Fruit fly (Drosophila melanogaster) whole organism, embryonic: Measurements from ENCODE around the gene scrib.

Experiments used
- Atf6 ChIP-seq: fragments of 200-800 bp; sonication (Bioruptor generic); IDR thresholded peaks from 2 replicates; pipeline ENCODE4 v1.3.6; 2022; ENCODE audit warnings: missing biosample characterization, missing genetic modification characterization
- Awh ChIP-seq: fragments of 200-800 bp; sonication (Bioruptor generic); IDR thresholded peaks from 2 replicates; pipeline ENCODE4, ENCODE4 v1.3.6; 2022; ENCODE audit warnings: missing biosample characterization, missing genetic modification characterization
- C15 ChIP-seq: fragments of 200-800 bp; sonication (Bioruptor generic); IDR thresholded peaks from 3 replicates; pipeline ENCODE4 v1.3.6; 2022; ENCODE audit warnings: missing biosample characterization, missing genetic modification characterization
- CG10274 ChIP-seq: fragments of 200-800 bp; sonication (Bioruptor generic); optimal IDR thresholded peaks from 3 replicates; lab custom pipeline; 2017; ENCODE audit warnings: missing biosample characterization, mild to moderate bottlenecking, missing genetic modification characterization
- CG10565 ChIP-seq: fragments of 200-800 bp; sonication (Bioruptor generic); optimal IDR thresholded peaks from 3 replicates; lab custom pipeline; 2016; ENCODE audit warnings: missing biosample characterization, mild to moderate bottlenecking, missing genetic modification characterization
- CG12769 ChIP-seq: fragments of 200-800 bp; sonication (Bioruptor generic); optimal IDR thresholded peaks from 2 replicates; lab custom pipeline; 2019; ENCODE audit warnings: missing biosample characterization, mild to moderate bottlenecking, missing genetic modification characterization, moderate library complexity
- CG15514 ChIP-seq: fragments of 200-800 bp; sonication (Bioruptor generic); optimal IDR thresholded peaks from 3 replicates; lab custom pipeline; 2017; ENCODE audit warnings: missing biosample characterization, missing genetic modification characterization, mild to moderate bottlenecking, moderate library complexity, missing genetic modification reagents
- CG15601 ChIP-seq: fragments of 200-800 bp; sonication (Bioruptor generic); optimal IDR thresholded peaks from 3 replicates; lab custom pipeline; 2019; ENCODE audit warnings: missing biosample characterization, mild to moderate bottlenecking, missing genetic modification characterization, moderate library complexity
- CG17359 ChIP-seq: fragments of 200-800 bp; sonication (Bioruptor generic); optimal IDR thresholded peaks from 3 replicates; lab custom pipeline; 2018; ENCODE audit warnings: missing biosample characterization, mild to moderate bottlenecking, missing genetic modification characterization, moderate library complexity
- CG17361 ChIP-seq: fragments of 200-800 bp; sonication (Bioruptor generic); IDR thresholded peaks from 3 replicates; pipeline ENCODE4 v1.3.6; 2022; ENCODE audit warnings: missing biosample characterization, missing genetic modification characterization
- CG30431 ChIP-seq: fragments of 200-800 bp; sonication (Bioruptor generic); optimal IDR thresholded peaks from 2 replicates; lab custom pipeline; 2017; ENCODE audit warnings: missing biosample characterization, missing genetic modification characterization
- CG34224 ChIP-seq: fragments of 200-800 bp; sonication (Bioruptor generic); IDR thresholded peaks from 3 replicates; pipeline ENCODE4 v1.3.6; 2022; ENCODE audit warnings: missing biosample characterization, missing genetic modification characterization; ENCODE audit not compliant: partially characterized antibody
- CG4328 ChIP-seq: fragments of 200-800 bp; sonication (Bioruptor generic); optimal IDR thresholded peaks from 3 replicates; lab custom pipeline; 2017; ENCODE audit warnings: missing biosample characterization, missing genetic modification reagents, missing genetic modification characterization
- CG4360 ChIP-seq: fragments of 200-800 bp; sonication (Bioruptor generic); IDR thresholded peaks from 2 replicates; pipeline ENCODE4 v1.3.6; 2022; ENCODE audit warnings: missing biosample characterization, missing genetic modification characterization
- CG4820 ChIP-seq: fragments of 200-800 bp; sonication (Bioruptor generic); optimal IDR thresholded peaks from 3 replicates; lab custom pipeline; 2016; ENCODE audit warnings: missing biosample characterization, missing genetic modification characterization
- CG6689 ChIP-seq: fragments of 200-800 bp; sonication (Bioruptor generic); IDR thresholded peaks from 2 replicates; pipeline ENCODE4 v1.3.6; 2022; ENCODE audit warnings: missing biosample characterization, missing genetic modification characterization
- CG8924 ChIP-seq: fragments of 200-800 bp; optimal IDR thresholded peaks from 3 replicates; lab custom pipeline; 2019; ENCODE audit warnings: missing biosample characterization, mild to moderate bottlenecking, missing genetic modification characterization, moderate library complexity
- CG9437 ChIP-seq: fragments of 200-800 bp; sonication (Bioruptor generic); optimal IDR thresholded peaks from 2 replicates; lab custom pipeline; 2018; ENCODE audit warnings: missing biosample characterization, mild to moderate bottlenecking, missing genetic modification characterization
- CHES-1-like ChIP-seq: fragments of 200-800 bp; sonication (Bioruptor generic); optimal IDR thresholded peaks from 2 replicates; lab custom pipeline; 2016; ENCODE audit warnings: missing biosample characterization, missing genetic modification characterization
- Drgx ChIP-seq: fragments of 200-800 bp; sonication (Bioruptor generic); IDR thresholded peaks from 2 replicates; pipeline ENCODE4 v1.3.6; 2022; ENCODE audit warnings: missing biosample characterization, missing genetic modification characterization
- Hr51 ChIP-seq, 2 experiments: fragments of 200-800 bp; sonication (Bioruptor generic); optimal IDR thresholded peaks; 2 replicates in 1 of 2; 3 replicates in 1 of 2; lab custom pipeline; 2016 to 2018; ENCODE audit warnings: missing biosample characterization in 2 of 2, missing genetic modification characterization in 2 of 2, mild to moderate bottlenecking in 1 of 2, moderate library complexity in 1 of 2
- Lpt ChIP-seq: fragments of >200 bp; optimal IDR thresholded peaks from 2 replicates; lab custom pipeline; 2018; ENCODE audit warnings: missing biosample characterization, missing genetic modification characterization
- Mad ChIP-seq: fragments of 200-800 bp; sonication (Bioruptor generic); optimal IDR thresholded peaks from 2 replicates; lab custom pipeline; 2016; ENCODE audit warnings: missing biosample characterization, missing genetic modification characterization
- Optix ChIP-seq: fragments of 200-800 bp; sonication (Bioruptor generic); IDR thresholded peaks from 3 replicates; pipeline ENCODE4 v1.3.6; 2022; ENCODE audit warnings: missing biosample characterization, missing genetic modification characterization
- Ptx1 ChIP-seq: fragments of 200-800 bp; sonication (Bioruptor generic); IDR thresholded peaks from 2 replicates; pipeline ENCODE4 v1.3.6; 2022; ENCODE audit warnings: missing biosample characterization, missing genetic modification characterization
- Sox102F ChIP-seq: fragments of 200-800 bp; sonication (Bioruptor generic); optimal IDR thresholded peaks from 2 replicates; lab custom pipeline; 2018; ENCODE audit warnings: missing biosample characterization, mild to moderate bottlenecking, missing genetic modification characterization, moderate library complexity
- Xrp1 ChIP-seq: fragments of 200-800 bp; sonication (Bioruptor generic); IDR thresholded peaks from 2 replicates; pipeline ENCODE4 v1.3.6; 2022; ENCODE audit warnings: missing biosample characterization, missing genetic modification characterization
- ac ChIP-seq: fragments of 200-800 bp; sonication (Bioruptor generic); optimal IDR thresholded peaks from 3 replicates; lab custom pipeline; 2017; ENCODE audit warnings: missing biosample characterization, mild to moderate bottlenecking, missing genetic modification characterization
- ap ChIP-seq: fragments of 200-800 bp; sonication (Bioruptor generic); IDR thresholded peaks from 2 replicates; pipeline ENCODE4 v1.3.6; 2022; ENCODE audit warnings: missing biosample characterization, missing genetic modification characterization
- bcd ChIP-seq: fragments of 200-800 bp; sonication (Bioruptor generic); optimal IDR thresholded peaks from 2 replicates; lab custom pipeline; 2017; ENCODE audit warnings: missing biosample characterization, mild to moderate bottlenecking, missing genetic modification characterization
- chinmo ChIP-seq: fragments of 200-800 bp; sonication (Bioruptor generic); IDR thresholded peaks from 4 replicates; pipeline ENCODE4 v1.3.6; 2022; ENCODE audit warnings: missing biosample characterization, missing genetic modification characterization; ENCODE audit not compliant: partially characterized antibody
- dmrt99B ChIP-seq: fragments of 200-800 bp; sonication (Bioruptor generic); optimal IDR thresholded peaks from 2 replicates; lab custom pipeline; 2018; ENCODE audit warnings: missing biosample characterization, mild to moderate bottlenecking, missing genetic modification characterization, moderate library complexity
- ewg ChIP-seq: fragments of 200-800 bp; sonication (Bioruptor generic); optimal IDR thresholded peaks from 3 replicates; lab custom pipeline; 2017; ENCODE audit warnings: mild to moderate bottlenecking, missing biosample characterization, missing genetic modification reagents, missing genetic modification characterization
- hb ChIP-seq: fragments of 200-800 bp; sonication (Bioruptor generic); IDR thresholded peaks from 3 replicates; pipeline ENCODE4 v1.3.6; 2022; ENCODE audit warnings: missing biosample characterization, missing genetic modification characterization; ENCODE audit not compliant: partially characterized antibody
- hbn ChIP-seq: fragments of 200-800 bp; sonication (Bioruptor generic); IDR thresholded peaks from 2 replicates; pipeline ENCODE4 v1.3.6; 2022; ENCODE audit warnings: missing biosample characterization, missing genetic modification characterization; ENCODE audit not compliant: partially characterized antibody
- jigr1 ChIP-seq: fragments of 200-800 bp; sonication (Bioruptor generic); IDR thresholded peaks from 3 replicates; pipeline ENCODE4 v1.3.6; 2022; ENCODE audit warnings: missing biosample characterization, missing genetic modification characterization
- ken ChIP-seq: fragments of 200-800 bp; sonication (Bioruptor generic); IDR thresholded peaks from 3 replicates; pipeline ENCODE4 v1.3.6; 2022; ENCODE audit warnings: missing biosample characterization, missing genetic modification characterization
- lilli ChIP-seq: fragments of 200-800 bp; sonication (Bioruptor generic); optimal IDR thresholded peaks from 3 replicates; lab custom pipeline; 2016; ENCODE audit warnings: missing biosample characterization, missing genetic modification characterization
- lmd ChIP-seq: fragments of 200-800 bp; sonication (Bioruptor generic); IDR thresholded peaks from 2 replicates; pipeline ENCODE4 v1.3.6; 2022; ENCODE audit warnings: missing biosample characterization, missing genetic modification characterization
- lov ChIP-seq, 2 experiments: fragments of 200-800 bp in 1 of 2; fragments of >200 bp in 1 of 2; sonication (Bioruptor generic) in 1 of 2; IDR thresholded peaks in 1 of 2; optimal IDR thresholded peaks in 1 of 2; 2 replicates in 1 of 2; 3 replicates in 1 of 2; pipeline versions ENCODE4 v1.3.6 to Lab custom; 2017 to 2022; ENCODE audit warnings: missing biosample characterization in 1 of 2, missing genetic modification characterization in 1 of 2
- otp ChIP-seq: fragments of 200-800 bp; sonication (Bioruptor generic); IDR thresholded peaks from 3 replicates; pipeline ENCODE4, ENCODE4 v1.3.6; 2022; ENCODE audit warnings: missing biosample characterization, missing genetic modification characterization
- p53 ChIP-seq: fragments of 200-800 bp; sonication (Bioruptor generic); optimal IDR thresholded peaks from 2 replicates; lab custom pipeline; 2016; ENCODE audit warnings: missing biosample characterization, missing genetic modification characterization
- peb ChIP-seq: fragments of 200-800 bp; sonication (Bioruptor generic); IDR thresholded peaks from 2 replicates; pipeline ENCODE4 v1.3.6; 2022; ENCODE audit warnings: missing biosample characterization, missing genetic modification characterization
- prd ChIP-seq, 3 experiments: fragments of >200 bp in 2 of 3; fragments of 200-800 bp in 1 of 3; sonication (Bioruptor generic) in 1 of 3; optimal IDR thresholded peaks in 2 of 3; IDR thresholded peaks in 1 of 3; 2 replicates in 2 of 3; 3 replicates in 1 of 3; pipeline versions ENCODE4 v1.3.6 to Lab custom; 2017 to 2022; ENCODE audit warnings: missing biosample characterization in 1 of 3, missing genetic modification characterization in 1 of 3
- scrt ChIP-seq: fragments of 200-800 bp; sonication (Bioruptor generic); optimal IDR thresholded peaks from 2 replicates; lab custom pipeline; 2018; ENCODE audit warnings: missing biosample characterization, mild to moderate bottlenecking, missing genetic modification characterization, moderate library complexity
- slbo ChIP-seq: fragments of 200-800 bp; sonication (Bioruptor generic); IDR thresholded peaks from 2 replicates; pipeline ENCODE4 v1.3.6; 2022; ENCODE audit warnings: missing biosample characterization, missing genetic modification characterization
- so ChIP-seq: fragments of 200-800 bp; sonication (Bioruptor generic); IDR thresholded peaks from 3 replicates; pipeline ENCODE4 v1.3.6; 2022; ENCODE audit warnings: missing biosample characterization, missing genetic modification characterization
- sqz ChIP-seq: fragments of 200-800 bp; sonication (Bioruptor generic); optimal IDR thresholded peaks from 3 replicates; lab custom pipeline; 2018; ENCODE audit warnings: missing biosample characterization, mild to moderate bottlenecking, missing genetic modification characterization
- twi ChIP-seq: fragments of 200-800 bp; optimal IDR thresholded peaks from 2 replicates; lab custom pipeline; 2019; ENCODE audit warnings: missing biosample characterization, mild to moderate bottlenecking, missing genetic modification characterization, moderate library complexity
- wdn ChIP-seq: fragments of 200-800 bp; sonication (Bioruptor generic); IDR thresholded peaks from 2 replicates; pipeline ENCODE4 v1.3.6; 2022; ENCODE audit warnings: missing biosample characterization, missing genetic modification characterization

scrib gene

DNA sequence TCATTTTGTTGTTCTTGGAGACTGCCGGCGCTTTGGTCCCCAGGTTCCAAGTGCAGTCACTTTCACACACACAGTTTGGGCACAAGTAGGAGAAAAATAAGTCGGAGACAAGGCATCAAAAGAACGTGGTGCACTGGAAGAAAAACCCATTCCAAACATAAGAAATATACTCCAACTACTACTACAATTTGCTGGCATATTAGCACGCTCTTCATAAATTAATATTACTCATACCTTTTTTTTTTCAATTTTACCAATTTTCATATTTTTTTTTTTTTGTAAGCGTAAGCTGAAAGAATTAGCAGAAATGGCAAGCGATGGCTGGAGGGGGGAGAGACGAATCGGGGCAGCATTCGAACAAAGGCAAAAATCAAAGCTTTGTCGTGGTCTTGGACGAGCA, 12.8 kb downstream of the scrib start (continued):
- 0 out of 3 replicates have a peak, but pooled peaks have one; percentile 28 for TF ChIP-seq CG17361
- peak; percentile 60; the same call in 1 of the 2 replicates for TF ChIP-seq CG6689 (GFP tag; lab: Robert Waterston, UW)
- no peak for TF ChIP-seq CG17359
- TF ChIP-seq CG10274 (GFP tag; lab: Kevin White, UChicago), result no peak
- no peak for TF ChIP-seq CG4360 (GFP tag; lab: Robert Waterston, UW)
- TF ChIP-seq Xrp1, result peak; percentile 69
- TF ChIP-seq so (GFP tag; lab: Robert Waterston, UW), result no peak
- TF ChIP-seq Awh (GFP tag; lab: Robert Waterston, UW), result no peak
- TF ChIP-seq ap (GFP tag; lab: Robert Waterston, UW), result peak; percentile 16; the same call in 1 of the 2 replicates
- TF ChIP-seq C15 (GFP tag; lab: Robert Waterston, UW), result no peak
- no peak for TF ChIP-seq jigr1 (GFP tag; lab: Robert Waterston, UW)
- no peak for TF ChIP-seq CG30431 (GFP tag; lab: Kevin White, UChicago)
- no peak for TF ChIP-seq bcd (GFP tag; lab: Kevin White, UChicago)
- no peak for TF ChIP-seq sqz (GFP tag; lab: Kevin White, UChicago)
- TF ChIP-seq slbo (GFP tag; lab: Robert Waterston, UW), result peak; percentile 69
- peak; percentile 15 for TF ChIP-seq CG4820 (GFP tag; lab: Kevin White, UChicago)
- peak; percentile 45; the same call in 1 of the 2 replicates for TF ChIP-seq Ptx1 (GFP tag; lab: Robert Waterston, UW)
- no peak for TF ChIP-seq p53 (GFP tag; lab: Kevin White, UChicago)
- TF ChIP-seq scrt (GFP tag; lab: Kevin White, UChicago), result no peak
- no peak for TF ChIP-seq lov (optimal IDR thresholded peaks at IDR 0.05; lab: Kevin White, UChicago)
- TF ChIP-seq lov (GFP tag; IDR thresholded peaks at IDR 0.05; lab: Robert Waterston, UW), result 0 out of 3 replicates have a peak, but pooled peaks have one; percentile 36
- peak; percentile 28; the same call in 1 of the 3 replicates for TF ChIP-seq ken
- no peak for TF ChIP-seq wdn (GFP tag; lab: Robert Waterston, UW)
- no peak for TF ChIP-seq CG8924
- TF ChIP-seq CG34224 (GFP tag; lab: Robert Waterston, UW), result no peak
- TF ChIP-seq ewg, result peak; percentile 2
- peak; percentile 30; the same call in 1 of the 3 replicates for TF ChIP-seq otp (GFP tag; lab: Robert Waterston, UW)
- no peak for TF ChIP-seq CHES-1-like (GFP tag; lab: Kevin White, UChicago)
- TF ChIP-seq prd (optimal IDR thresholded peaks at IDR 0.05; lab: Kevin White, UChicago), result no peak
- TF ChIP-seq prd (GFP tag; IDR thresholded peaks at IDR 0.05; lab: Robert Waterston, UW), result peak; percentile 63
- TF ChIP-seq Sox102F (GFP tag; lab: Kevin White, UChicago), result peak; percentile 39
- TF ChIP-seq CG4328 (GFP tag; lab: Kevin White, UChicago), result no peak
- no peak for TF ChIP-seq chinmo (GFP tag; lab: Robert Waterston, UW)
- TF ChIP-seq lmd (GFP tag; lab: Robert Waterston, UW), result peak; percentile 43; the same call in 1 of the 2 replicates
- TF ChIP-seq CG10565 (GFP tag; lab: Kevin White, UChicago), result no peak
- peak; percentile 69 for TF ChIP-seq Drgx (GFP tag; lab: Robert Waterston, UW)
- TF ChIP-seq hb (GFP tag; lab: Robert Waterston, UW), result no peak
- no peak for TF ChIP-seq CG9437 (GFP tag; lab: Kevin White, UChicago)
- peak; percentile 16 for TF ChIP-seq dmrt99B (tag; lab: Kevin White, UChicago)
- TF ChIP-seq CG15601, result no peak
- no peak for TF ChIP-seq Lpt
- no peak for TF ChIP-seq twi (tag; lab: Kevin White, UChicago)
- TF ChIP-seq Hr51 (GFP tag; optimal IDR thresholded peaks at IDR 0.05; lab: Kevin White, UChicago), result peak in 1 of 2 experiments; percentile 41
- TF ChIP-seq Atf6 (GFP tag; lab: Robert Waterston, UW), result no peak
- TF ChIP-seq CG15514 (GFP tag; lab: Kevin White, UChicago), result no peak
- no peak for TF ChIP-seq ac
- no peak for TF ChIP-seq peb (GFP tag; lab: Robert Waterston, UW)
- no peak for TF ChIP-seq Mad (GFP tag; lab: Kevin White, UChicago)
- no peak for TF ChIP-seq CG12769 (tag; lab: Kevin White, UChicago)
- peak; percentile 24 for TF ChIP-seq lilli (GFP tag; lab: Kevin White, UChicago)
- peak; percentile 24; the same call in 1 of the 3 replicates for TF ChIP-seq Optix
- no peak for TF ChIP-seq hbn (GFP tag; lab: Robert Waterston, UW)
